Worm (Caenorhabditis elegans) whole organism, early embryonic: ENCODE measurements around the gene hpo-33.

Source experiments
- B0310.2 ChIP-seq: sonication (generic microtip); optimal IDR thresholded peaks from 2 replicates; lab custom pipeline; 2016; ENCODE audit warnings: mild to moderate bottlenecking, missing genetic modification characterization, missing compliant biosample characterization
- F13C5.2 ChIP-seq: sonication (generic microtip); optimal IDR thresholded peaks from 2 replicates; lab custom pipeline; 2017; ENCODE audit warnings: mild to moderate bottlenecking, missing genetic modification characterization, inconsistent platforms, missing compliant biosample characterization
- aly-1 ChIP-seq: sonication (generic microtip); optimal IDR thresholded peaks from 2 replicates; lab custom pipeline; 2016; ENCODE audit warnings: missing genetic modification characterization, missing compliant biosample characterization
- ama-1 ChIP-seq: fragments of 150-350 bp; optimal IDR thresholded peaks from 2 replicates; lab custom pipeline; 2014
- ceh-13 ChIP-seq: fragments of 200-800 bp; sonication (Bioruptor generic); optimal IDR thresholded peaks from 2 replicates; lab custom pipeline; 2018; ENCODE audit warnings: mild to moderate bottlenecking, missing genetic modification characterization, missing compliant biosample characterization
- ceh-36 ChIP-seq: sonication (generic microtip); optimal IDR thresholded peaks from 2 replicates; lab custom pipeline; 2016; ENCODE audit warnings: missing genetic modification characterization, inconsistent platforms, missing compliant biosample characterization
- ets-7 ChIP-seq: sonication (generic microtip); optimal IDR thresholded peaks from 2 replicates; lab custom pipeline; 2016; ENCODE audit warnings: missing genotype, missing genetic modification characterization, missing compliant biosample characterization
- flt-1 ChIP-seq: fragments of 200-800 bp; sonication (Bioruptor generic); IDR thresholded peaks from 2 replicates; pipeline ENCODE4 v1.3.6; 2022; ENCODE audit warnings: missing genetic modification characterization, missing compliant biosample characterization
- hmbx-1 ChIP-seq: sonication (generic microtip); optimal IDR thresholded peaks from 2 replicates; lab custom pipeline; 2016; ENCODE audit warnings: mild to moderate bottlenecking, missing genetic modification characterization, missing compliant biosample characterization
- hmg-4 ChIP-seq: fragments of 200-800 bp; sonication (Bioruptor generic); optimal IDR thresholded peaks from 2 replicates; lab custom pipeline; 2018; ENCODE audit warnings: mild to moderate bottlenecking, missing genetic modification characterization, missing compliant biosample characterization
- hnd-1 ChIP-seq: sonication (generic microtip); optimal IDR thresholded peaks from 2 replicates; lab custom pipeline; 2016; ENCODE audit warnings: missing genetic modification characterization, missing compliant biosample characterization
- pes-1 ChIP-seq: fragments of 200-800 bp; sonication (Bioruptor generic); IDR thresholded peaks from 2 replicates; pipeline ENCODE4 v1.3.6; 2022; ENCODE audit warnings: missing genetic modification reagents, missing genetic modification characterization, missing compliant biosample characterization
- scrt-1 ChIP-seq: fragments of 200-800 bp; sonication (Bioruptor generic); IDR thresholded peaks from 2 replicates; pipeline ENCODE4 v1.3.6; 2022; ENCODE audit warnings: missing genetic modification characterization, missing compliant biosample characterization
- sea-1 ChIP-seq: fragments of 200-800 bp; sonication (Bioruptor generic); conservative IDR thresholded peaks from 2 replicates; pipeline ENCODE4 v1.3.6; 2022; ENCODE audit warnings: missing genetic modification characterization, missing compliant biosample characterization
- tbx-11 ChIP-seq: fragments of 200-800 bp; sonication (Bioruptor generic); IDR thresholded peaks from 2 replicates; pipeline ENCODE4 v1.3.6; 2022; ENCODE audit warnings: missing genetic modification characterization, missing compliant biosample characterization
- tbx-37 ChIP-seq: fragments of 200-800 bp; sonication (Bioruptor generic); conservative IDR thresholded peaks from 2 replicates; pipeline ENCODE4 v1.3.6; 2022; ENCODE audit warnings: missing genetic modification reagents, missing genetic modification characterization, missing compliant biosample characterization
- tra-4 ChIP-seq: sonication (generic microtip); optimal IDR thresholded peaks from 2 replicates; lab custom pipeline; 2017; ENCODE audit warnings: missing genetic modification characterization, missing compliant biosample characterization

Gene hpo-33

ce11 chrV:17061585-17061984 lies 19.2 kb downstream of the hpo-33 start, which contains the start of gene F28B1.9:
Gene F28B1.9 (plus strand): TSS chrV:17061885.
- TF ChIP-seq tra-4 (no peak), scrt-1 (GFP tag; lab: Robert Waterston, UW) (no peak)

ce11 chrV:17064676-17065075 lies 22.3 kb downstream of the hpo-33 start, which contains the start of gene srh-255:
Gene srh-255 (plus strand): TSS chrV:17064976.
- TF ChIP-seq tra-4 (no peak), ama-1 (lab: Kevin White, UChicago) (no peak), hmg-4 (GFP tag; lab: Kevin White, UChicago) (no peak), ets-7 (no peak), flt-1 (no peak), B0310.2 (tag; lab: Kevin White, UChicago) (no peak), hmbx-1 (tag; lab: Kevin White, UChicago) (no peak), ceh-13 (GFP tag; lab: Kevin White, UChicago) (no peak), pes-1 (no peak), hnd-1 (tag; lab: Kevin White, UChicago) (no peak), scrt-1 (GFP tag; lab: Robert Waterston, UW) (no peak)

- TF ChIP-seq hmg-4 (GFP tag; lab: Kevin White, UChicago) (no peak), tbx-37 (no peak), flt-1 (no peak), hmbx-1 (tag; lab: Kevin White, UChicago) (no peak), pes-1 (no peak), ets-7 (no peak), tbx-11 (GFP tag; lab: Robert Waterston, UW) (no peak), aly-1 (tag; lab: Kevin White, UChicago) (no peak), F13C5.2 (tag; lab: Kevin White, UChicago) (no peak), scrt-1 (GFP tag; lab: Robert Waterston, UW) (no peak), ama-1 (lab: Kevin White, UChicago) (no peak), tra-4 (no peak), ceh-36 (tag; lab: Kevin White, UChicago) (no peak), ceh-13 (GFP tag; lab: Kevin White, UChicago) (no peak), sea-1 (no peak), hnd-1 (tag; lab: Kevin White, UChicago) (no peak), B0310.2 (tag; lab: Kevin White, UChicago) (no peak)
These were observed 24.3 kb downstream of the hpo-33 start for ce11 chrV:17066634-17067033.

ce11 chrV:17068839-17069238 lies 26.5 kb downstream of the hpo-33 start, which contains the start of gene T05E12.8:
Gene T05E12.8 (plus strand): TSS chrV:17069139.
- no peak for TF ChIP-seq sea-1
- no peak for TF ChIP-seq hnd-1 (tag; lab: Kevin White, UChicago)
- TF ChIP-seq scrt-1 (GFP tag; lab: Robert Waterston, UW), result no peak
- no peak for TF ChIP-seq tbx-11 (GFP tag; lab: Robert Waterston, UW)
- TF ChIP-seq B0310.2 (tag; lab: Kevin White, UChicago), result no peak
- no peak for TF ChIP-seq flt-1
- TF ChIP-seq aly-1 (tag; lab: Kevin White, UChicago), result no peak
- no peak for TF ChIP-seq pes-1
- TF ChIP-seq hmbx-1 (tag; lab: Kevin White, UChicago), result no peak

ce11 chrV:17071578-17071977 lies 29.2 kb downstream of the hpo-33 start, which contains the start of gene srbc-14:
Gene srbc-14 (minus strand): TSS chrV:17071678.
- TF ChIP-seq ets-7 (no peak), aly-1 (tag; lab: Kevin White, UChicago) (no peak), flt-1 (no peak), F13C5.2 (tag; lab: Kevin White, UChicago) (no peak), tbx-37 (no peak), tbx-11 (GFP tag; lab: Robert Waterston, UW) (no peak), hmbx-1 (tag; lab: Kevin White, UChicago) (no peak), sea-1 (no peak), scrt-1 (GFP tag; lab: Robert Waterston, UW) (no peak), ceh-13 (GFP tag; lab: Kevin White, UChicago) (no peak), ceh-36 (tag; lab: Kevin White, UChicago) (no peak), ama-1 (lab: Kevin White, UChicago) (no peak), B0310.2 (tag; lab: Kevin White, UChicago) (no peak), hnd-1 (tag; lab: Kevin White, UChicago) (no peak), hmg-4 (GFP tag; lab: Kevin White, UChicago) (no peak), tra-4 (no peak), pes-1 (no peak)

ce11 chrV:17075900-17076299 lies 33.5 kb downstream of the hpo-33 start, which contains the start of gene str-125:
Gene str-125 (minus strand): TSS chrV:17076000.
- TF ChIP-seq aly-1 (tag; lab: Kevin White, UChicago), result no peak
- TF ChIP-seq hmbx-1 (tag; lab: Kevin White, UChicago), result no peak

- TF ChIP-seq sea-1 (no peak), tbx-11 (GFP tag; lab: Robert Waterston, UW) (no peak), F13C5.2 (tag; lab: Kevin White, UChicago) (no peak), aly-1 (tag; lab: Kevin White, UChicago) (no peak), hmg-4 (GFP tag; lab: Kevin White, UChicago) (no peak)
These were observed 35.5 kb downstream of the hpo-33 start, which contains the start of gene T05E12.3 for ce11 chrV:17077889-17078288. Gene T05E12.3 (minus strand): TSS chrV:17077989.

- TF ChIP-seq pes-1 (no peak), F13C5.2 (tag; lab: Kevin White, UChicago) (no peak), ceh-13 (GFP tag; lab: Kevin White, UChicago) (no peak), flt-1 (no peak), hnd-1 (tag; lab: Kevin White, UChicago) (no peak), hmg-4 (GFP tag; lab: Kevin White, UChicago) (no peak), scrt-1 (GFP tag; lab: Robert Waterston, UW) (no peak), ets-7 (no peak), tbx-11 (GFP tag; lab: Robert Waterston, UW) (no peak), tra-4 (no peak), B0310.2 (tag; lab: Kevin White, UChicago) (no peak), sea-1 (no peak), ceh-36 (tag; lab: Kevin White, UChicago) (no peak), ama-1 (lab: Kevin White, UChicago) (no peak), tbx-37 (no peak), aly-1 (tag; lab: Kevin White, UChicago) (no peak), hmbx-1 (tag; lab: Kevin White, UChicago) (no peak)
These were observed 37.4 kb downstream of the hpo-33 start, which contains the start of gene srw-20 for ce11 chrV:17079795-17080194. Gene srw-20 (minus strand): TSS chrV:17079895.
